Worm (Caenorhabditis elegans): ENCODE data around the gene srj-57.

The srj-57 gene

ce11 chrV:2871754-2872504 lies 16.6 kb upstream of the srj-57 start:
- TF ChIP-seq ceh-24 (tag; optimal IDR thresholded peaks at IDR 0.05) = no peak
- no peak for TF ChIP-seq nhr-232 (tag; optimal IDR thresholded peaks at IDR 0.05)
- no peak for TF ChIP-seq ama-1 (optimal IDR thresholded peaks at IDR 0.05)
- TF ChIP-seq mec-3 (tag; optimal IDR thresholded peaks at IDR 0.05; ENCODE audit: borderline replicate concordance) = no peak
- no peak for TF ChIP-seq T23F11.4 (GFP tag; optimal IDR thresholded peaks at IDR 0.05)
- no peak for TF ChIP-seq ets-4 (tag; optimal IDR thresholded peaks at IDR 0.05)
- no peak for TF ChIP-seq ceh-2 (tag; optimal IDR thresholded peaks at IDR 0.05)
- no peak for TF ChIP-seq tbx-2 (tag; optimal IDR thresholded peaks at IDR 0.05)
- no peak for TF ChIP-seq pros-1 (tag; optimal IDR thresholded peaks at IDR 0.05)
- no peak for TF ChIP-seq pag-3 (tag; optimal IDR thresholded peaks at IDR 0.05; ENCODE audit: borderline replicate concordance)
- no peak for TF ChIP-seq pqm-1 (tag; optimal IDR thresholded peaks at IDR 0.05)
- TF ChIP-seq pha-4 (tag; optimal IDR thresholded peaks at IDR 0.05) = no peak
- no peak for TF ChIP-seq ceh-31 (tag; optimal IDR thresholded peaks at IDR 0.05)
- no peak for TF ChIP-seq lim-6 (tag; optimal IDR thresholded peaks at IDR 0.05)
- no peak for TF ChIP-seq ceh-18 (tag; optimal IDR thresholded peaks at IDR 0.05)

- no peak for TF ChIP-seq tbx-2 (tag; optimal IDR thresholded peaks at IDR 0.05)
- TF ChIP-seq ceh-24 (tag; optimal IDR thresholded peaks at IDR 0.05) = no peak
- TF ChIP-seq ceh-6 (GFP tag; optimal IDR thresholded peaks at IDR 0.05) = no peak
- no peak for TF ChIP-seq sdc-2 (tag; optimal IDR thresholded peaks at IDR 0.05)
- TF ChIP-seq hlh-30 (tag; optimal IDR thresholded peaks at IDR 0.05; ENCODE audit: insufficient read depth) = no peak
- TF ChIP-seq F13H6.1 (tag; optimal IDR thresholded peaks at IDR 0.05) = no peak
- TF ChIP-seq pros-1 (tag; optimal IDR thresholded peaks at IDR 0.05) = no peak
- TF ChIP-seq ceh-30 (tag; optimal IDR thresholded peaks at IDR 0.05) = no peak
- no peak for TF ChIP-seq unc-55 (GFP tag; optimal IDR thresholded peaks at IDR 0.05)
- no peak for TF ChIP-seq ceh-31 (tag; optimal IDR thresholded peaks at IDR 0.05)
Measured at ce11 chrV:2870127-2870526, 14.8 kb upstream of the srj-57 start, which contains the start of gene srh-243. srh-243 (plus strand) TSS chrV:2870427.

- TF ChIP-seq gmeb-2 (tag; optimal IDR thresholded peaks at IDR 0.05) (no peak), K09A11.1 (tag; optimal IDR thresholded peaks at IDR 0.05; ENCODE audit: insufficient read depth) (no peak), hlh-13 (GFP tag; optimal IDR thresholded peaks at IDR 0.05) (no peak), Y22D7AL.16 (tag; optimal IDR thresholded peaks at IDR 0.05) (no peak), tbx-2 (tag; optimal IDR thresholded peaks at IDR 0.05) (no peak), ref-2 (tag; optimal IDR thresholded peaks at IDR 0.05) (no peak)
Measured at ce11 chrV:2869503-2869902, 14.1 kb upstream of the srj-57 start, which contains the start of gene srh-241. srh-241 (minus strand) TSS chrV:2869603.

- no peak for TF ChIP-seq madf-2 (tag; optimal IDR thresholded peaks at IDR 0.05)
- TF ChIP-seq fkh-6 (tag; optimal IDR thresholded peaks at IDR 0.05) = no peak
- no peak for TF ChIP-seq ahr-1 (tag; optimal IDR thresholded peaks at IDR 0.05)
- no peak for TF ChIP-seq pha-4 (tag; optimal IDR thresholded peaks at IDR 0.05)
- TF ChIP-seq K02D7.2 (tag; optimal IDR thresholded peaks at IDR 0.05) = no peak
- no peak for TF ChIP-seq hlh-15 (tag; optimal IDR thresholded peaks at IDR 0.05)
- TF ChIP-seq fax-1 (tag; optimal IDR thresholded peaks at IDR 0.05) = no peak
- no peak for TF ChIP-seq che-1 (tag; optimal IDR thresholded peaks at IDR 0.05)
- no peak for TF ChIP-seq C38D4.7 (GFP tag; optimal IDR thresholded peaks at IDR 0.05)
- TF ChIP-seq pax-1 (tag; optimal IDR thresholded peaks at IDR 0.05) = no peak
- TF ChIP-seq hlh-30 (tag; optimal IDR thresholded peaks at IDR 0.05; ENCODE audit: insufficient read depth) = no peak
- TF ChIP-seq ref-2 (tag; optimal IDR thresholded peaks at IDR 0.05) = no peak
- TF ChIP-seq ceh-9 (tag; optimal IDR thresholded peaks at IDR 0.05) = no peak
- TF ChIP-seq lin-11 (tag; optimal IDR thresholded peaks at IDR 0.05) = no peak
- no peak for TF ChIP-seq ceh-14 (tag; optimal IDR thresholded peaks at IDR 0.05)
- no peak for TF ChIP-seq npax-4 (tag; optimal IDR thresholded peaks at IDR 0.05)
- TF ChIP-seq tbx-7 (tag; optimal IDR thresholded peaks at IDR 0.05) = no peak
- TF ChIP-seq odd-2 (tag; optimal IDR thresholded peaks at IDR 0.05) = no peak
Measured at ce11 chrV:2864899-2865298, 9.5 kb upstream of the srj-57 start, which contains the start of gene srh-240. srh-240 (plus strand) TSS chrV:2865199.
